Fruit fly (Drosophila melanogaster): ENCODE results near the gene tHMG1.
A peak's percentile ranks its signal among the peaks of the same experiment; 100 is the strongest.

tHMG1 gene

dm6 chr3R:22525073-22525413 lies 33.4 kb downstream of the tHMG1 start:
- no peak for TF ChIP-seq noc (tag; optimal IDR thresholded peaks at IDR 0.05)

dm6 chr3R:22525546-22526352 lies 34.1 kb downstream of the tHMG1 start:
- peak; percentile 33 for TF ChIP-seq noc (tag; optimal IDR thresholded peaks at IDR 0.05)

- TF ChIP-seq noc (tag; optimal IDR thresholded peaks at IDR 0.05), result peak; percentile 33
Observed at dm6 chr3R:22526353-22526907, 34.8 kb downstream of the tHMG1 start.

DNA sequence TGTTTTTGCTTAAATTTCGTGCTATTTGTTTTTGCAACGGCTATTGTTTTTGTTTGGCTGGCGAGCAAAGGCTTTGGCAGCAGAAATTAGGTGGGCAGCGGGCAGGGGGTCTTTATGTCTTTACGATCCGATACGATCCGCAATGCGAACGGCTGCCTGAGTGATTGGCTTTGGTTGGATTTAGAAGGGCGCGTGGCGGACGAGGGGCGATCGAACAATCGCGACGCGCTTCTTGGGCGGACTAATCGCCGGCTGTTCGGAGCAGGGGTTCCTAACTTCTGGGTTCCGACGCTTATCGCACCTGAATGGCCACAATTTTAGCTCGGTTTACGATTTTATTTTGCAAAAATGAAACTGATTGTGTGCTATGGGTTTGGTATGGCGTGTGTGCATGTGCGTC lies 35.6 kb downstream of the tHMG1 start:
- TF ChIP-seq noc (tag; optimal IDR thresholded peaks at IDR 0.05), result peak; percentile 30

DNA sequence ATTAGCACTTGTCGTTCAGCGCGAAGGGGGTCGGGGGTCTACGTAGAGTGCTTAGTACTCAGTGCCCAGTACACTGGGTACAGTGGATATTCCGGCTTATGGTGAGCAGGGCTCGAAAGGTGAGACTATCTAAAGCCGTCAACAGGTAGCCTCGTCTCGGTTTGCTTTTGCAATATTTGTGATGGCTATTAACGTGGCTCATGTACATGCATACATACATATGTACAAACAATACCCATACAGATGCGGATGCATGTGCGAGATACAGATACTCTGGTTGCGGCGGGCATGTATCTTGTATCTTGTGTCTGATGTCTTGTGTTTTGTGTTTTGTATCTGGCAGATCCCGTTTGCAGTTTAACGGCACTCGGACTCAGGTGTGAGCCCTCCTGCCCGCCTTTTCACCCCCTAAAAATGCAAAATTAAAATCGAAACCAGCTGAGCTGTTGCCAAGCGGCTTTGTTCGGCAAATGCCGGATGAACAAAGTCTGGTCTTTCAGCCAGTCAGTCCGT lies 36.1 kb downstream of the tHMG1 start:
- TF ChIP-seq noc (tag; optimal IDR thresholded peaks at IDR 0.05), result no peak

- TF ChIP-seq noc (tag; optimal IDR thresholded peaks at IDR 0.05), result no peak
Observed at dm6 chr3R:22528264-22529158, 36.9 kb downstream of the tHMG1 start, which contains the start of gene CG5346. CG5346 (minus strand) TSS chr3R:22528663.

DNA sequence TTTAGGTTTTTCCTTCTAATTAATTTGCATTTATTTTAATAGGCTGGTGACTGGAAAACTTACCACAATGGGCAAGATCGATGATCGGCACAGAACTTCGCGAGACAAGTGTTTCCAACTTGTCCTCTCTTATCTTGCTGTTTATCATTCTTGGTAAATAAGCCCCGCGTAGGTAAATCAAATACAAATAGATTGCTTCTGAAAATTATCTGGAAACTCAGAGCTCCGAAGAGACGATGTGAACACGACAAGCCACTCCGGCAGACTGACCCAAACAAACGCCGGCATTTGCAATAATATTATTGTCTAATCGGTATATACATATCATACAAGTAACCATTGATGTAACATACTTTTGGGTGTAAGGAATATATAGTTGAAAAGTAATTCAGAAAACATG lies 38.7 kb downstream of the tHMG1 start, which contains the start of gene CG33099:
Gene CG33099, minus strand, starts transcription at position 268 of the 400 bp plus-strand sequence.
- peak; percentile 65 for TF ChIP-seq noc (tag; optimal IDR thresholded peaks at IDR 0.05)

dm6 chr3R:22531801-22532200 lies 40.2 kb downstream of the tHMG1 start, which contains the start of gene CG33093:
CG33093 (minus strand) TSS chr3R:22531922.
- no peak for TF ChIP-seq noc (tag; optimal IDR thresholded peaks at IDR 0.05)

- TF ChIP-seq noc (tag; optimal IDR thresholded peaks at IDR 0.05), result no peak
Observed at dm6 chr3R:22533973-22534931, 42.6 kb downstream of the tHMG1 start.

DNA sequence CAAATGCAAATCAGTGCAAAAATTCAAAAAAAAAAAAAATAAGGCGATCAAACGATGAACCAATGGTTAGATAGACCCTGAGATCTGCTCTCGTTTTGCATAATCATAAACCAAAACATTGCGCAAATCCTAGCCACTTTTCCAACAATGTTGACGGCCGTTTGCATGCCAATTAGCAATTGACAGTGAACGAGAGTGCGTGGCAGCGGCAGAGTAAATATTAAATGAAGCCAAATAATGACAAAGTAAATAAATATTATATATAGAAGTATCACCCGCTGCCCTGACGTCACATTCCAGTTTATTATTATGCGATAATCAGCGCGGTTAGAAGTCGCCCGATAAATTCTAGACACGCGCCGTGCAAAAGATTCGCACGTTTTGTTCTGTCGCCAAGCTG lies 44.3 kb downstream of the tHMG1 start:
- TF ChIP-seq noc (tag; optimal IDR thresholded peaks at IDR 0.05), result no peak

DNA sequence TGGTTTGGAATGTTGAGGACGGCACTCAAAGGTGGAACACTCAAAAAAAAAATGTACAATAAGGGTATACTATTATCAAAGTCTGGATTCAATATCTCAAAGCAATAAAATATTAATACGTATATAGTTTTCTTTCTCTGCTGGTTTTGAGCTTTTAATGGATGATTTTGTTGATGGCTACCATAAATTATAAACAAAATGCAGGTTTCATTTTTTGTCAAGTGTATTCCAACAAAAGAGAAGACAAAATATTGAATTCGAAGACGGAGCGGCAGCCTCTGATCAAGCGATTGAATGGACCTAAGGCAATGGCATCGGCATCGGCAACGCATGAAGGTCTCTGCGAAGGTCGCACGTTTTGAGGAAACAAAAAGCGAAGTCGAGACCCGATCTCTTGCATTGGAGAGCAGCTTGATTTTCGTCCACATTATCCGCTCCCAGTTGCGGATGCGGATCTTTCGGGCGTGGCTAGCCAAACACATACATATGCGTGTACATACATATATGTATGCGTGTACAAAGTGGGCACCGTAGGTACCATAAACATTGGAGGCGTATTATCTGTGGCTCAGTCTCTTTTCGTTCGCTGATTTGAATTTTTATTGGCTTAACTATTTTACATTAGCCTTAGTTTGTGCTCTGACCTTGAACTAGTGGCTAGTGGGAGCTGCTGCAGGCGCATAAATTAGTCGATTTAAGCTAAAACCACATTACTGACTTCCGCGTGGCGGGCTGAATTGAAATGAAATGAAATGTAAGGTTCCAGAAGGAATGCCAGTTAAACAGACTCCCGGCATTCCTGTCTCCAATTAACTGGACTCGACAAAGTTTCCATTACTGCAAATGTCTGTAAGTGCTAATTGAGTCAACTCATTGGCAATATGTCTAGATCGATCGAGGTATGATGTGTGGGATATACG lies 45.1 kb downstream of the tHMG1 start:
- TF ChIP-seq noc (tag; optimal IDR thresholded peaks at IDR 0.05), result peak; percentile 18

DNA sequence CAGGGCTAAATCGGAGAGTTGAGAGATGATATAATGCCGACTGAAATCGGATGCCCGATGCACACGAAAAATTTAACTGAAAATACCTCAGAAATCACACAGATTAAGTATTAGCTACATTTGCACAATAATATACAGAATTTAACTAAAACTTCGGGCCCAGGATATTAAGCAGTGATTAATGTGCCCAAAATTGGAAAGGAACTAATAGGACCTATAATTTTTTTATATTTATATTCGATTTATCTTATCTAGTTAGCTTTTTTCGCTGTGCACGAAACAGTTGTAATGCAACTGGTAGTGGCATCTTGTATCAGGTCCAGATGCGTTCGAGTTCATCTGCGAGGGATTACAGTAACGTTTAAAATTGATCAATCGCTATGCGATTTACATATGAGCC lies 47.2 kb downstream of the tHMG1 start:
- no peak for TF ChIP-seq noc (tag; optimal IDR thresholded peaks at IDR 0.05)

DNA sequence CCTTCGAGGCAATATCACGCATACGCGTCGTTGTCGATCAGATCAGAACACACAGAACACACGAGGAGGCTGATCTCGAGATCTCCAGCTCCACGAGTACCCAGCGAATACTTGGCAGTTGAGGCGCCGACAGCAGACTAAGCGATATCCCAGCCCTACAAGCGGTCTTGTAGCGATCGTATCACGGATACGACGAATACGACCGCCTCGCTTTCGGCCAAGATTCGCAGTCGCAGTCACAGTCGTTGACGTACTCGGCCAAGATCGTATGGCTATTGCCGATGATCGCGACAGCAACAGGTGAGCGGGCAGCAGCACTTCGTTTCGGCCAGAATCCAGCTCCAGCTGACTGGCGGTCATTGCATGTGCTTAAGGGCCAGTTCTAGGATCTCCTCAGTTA lies 48.1 kb downstream of the tHMG1 start, which contains the start of gene CG5326:
Gene CG5326, minus strand, starts transcription at position 158 of the 400 bp plus-strand sequence.
- TF ChIP-seq noc (tag; optimal IDR thresholded peaks at IDR 0.05), result no peak

DNA sequence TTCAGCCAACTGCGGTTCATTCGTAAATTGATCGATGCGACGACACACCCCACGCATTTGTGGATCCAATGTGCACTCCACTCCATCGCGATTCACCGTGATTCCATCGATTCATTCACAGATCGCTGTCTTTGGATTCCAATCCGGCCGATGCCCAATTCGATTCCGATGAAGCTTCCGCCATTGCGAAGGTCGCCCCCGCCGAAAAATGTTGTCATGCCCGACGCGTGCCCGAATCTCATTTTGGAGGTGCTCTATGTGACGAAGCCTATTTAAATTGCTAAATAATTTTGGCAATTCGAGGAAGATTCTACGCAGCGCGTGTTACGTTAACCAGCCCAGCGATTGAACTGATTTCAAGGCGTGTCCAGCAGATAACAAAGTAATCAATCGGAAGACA lies 49.1 kb downstream of the tHMG1 start:
- no peak for TF ChIP-seq noc (tag; optimal IDR thresholded peaks at IDR 0.05)

Measured in whole organism, larva.